Worm (Caenorhabditis elegans) whole organism, early embryonic: ENCODE measurements around the gene epg-3.

Source experiments
- ama-1 ChIP-seq: fragments of 150-350 bp; optimal IDR thresholded peaks from 2 replicates; lab custom pipeline; 2014
- hmbx-1 ChIP-seq: sonication (generic microtip); optimal IDR thresholded peaks from 2 replicates; lab custom pipeline; 2016; ENCODE audit warnings: mild to moderate bottlenecking, missing genetic modification characterization, missing compliant biosample characterization
- tbx-11 ChIP-seq: fragments of 200-800 bp; sonication (Bioruptor generic); IDR thresholded peaks from 2 replicates; pipeline ENCODE4 v1.3.6; 2022; ENCODE audit warnings: missing genetic modification characterization, missing compliant biosample characterization

DNA sequence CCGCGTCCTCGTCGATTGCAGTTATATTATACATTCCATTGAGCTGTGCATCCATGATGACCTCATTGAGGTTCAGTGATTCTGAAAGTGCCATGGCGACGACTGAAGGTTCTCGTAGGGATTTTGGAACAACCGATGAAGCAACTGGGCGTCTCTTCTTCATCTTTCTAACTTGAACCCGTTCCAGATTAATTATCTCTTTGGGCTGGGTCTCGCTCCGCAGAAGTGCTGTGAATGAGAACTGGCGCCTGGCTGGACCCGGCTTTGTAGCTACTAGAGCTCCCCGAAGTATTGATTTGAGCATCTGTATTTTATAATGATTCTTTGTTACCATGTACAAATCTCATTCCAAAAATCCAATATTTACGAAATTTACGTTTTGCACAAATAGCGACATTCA is 43.0 kb downstream of the epg-3 start, which contains the start of gene ZK1010.2:
- TF ChIP-seq tbx-11 (GFP tag; lab: Robert Waterston, UW) (no peak), ama-1 (lab: Kevin White, UChicago) (no peak), hmbx-1 (tag; lab: Kevin White, UChicago) (no peak)
